Fruit fly (Drosophila melanogaster) whole organism, embryonic: ENCODE data around the gene bero.

ENCODE experiments used
- B-H1 ChIP-seq: fragments of 200-800 bp; sonication (Bioruptor generic); IDR thresholded peaks from 3 replicates; pipeline ENCODE4 v1.3.6; 2022; ENCODE audit warnings: missing biosample characterization, missing genetic modification characterization
- BtbVII ChIP-seq: fragments of 200-800 bp; sonication (Bioruptor generic); optimal IDR thresholded peaks from 3 replicates; lab custom pipeline; 2017; ENCODE audit warnings: missing biosample characterization, mild to moderate bottlenecking, missing genetic modification characterization
- CG1024 ChIP-seq: fragments of 200-800 bp; sonication (Bioruptor generic); IDR thresholded peaks from 2 replicates; pipeline ENCODE4 v1.3.6; 2022; ENCODE audit warnings: missing biosample characterization, missing genetic modification characterization
- CG10366 ChIP-seq: fragments of 200-800 bp; sonication (Bioruptor generic); IDR thresholded peaks from 2 replicates; pipeline ENCODE4 v1.3.6; 2022; ENCODE audit warnings: missing biosample characterization, missing genetic modification characterization
- CG12071 ChIP-seq: fragments of 200-800 bp; sonication (Bioruptor generic); optimal IDR thresholded peaks from 3 replicates; lab custom pipeline; 2018; ENCODE audit warnings: missing biosample characterization, mild to moderate bottlenecking, missing genetic modification characterization
- CG12391 ChIP-seq: fragments of 200-800 bp; sonication (Bioruptor generic); optimal IDR thresholded peaks from 3 replicates; lab custom pipeline; 2018; ENCODE audit warnings: missing biosample characterization, mild to moderate bottlenecking, missing genetic modification characterization, moderate library complexity
- CG14965 ChIP-seq: fragments of 200-800 bp; sonication (Bioruptor generic); optimal IDR thresholded peaks from 2 replicates; lab custom pipeline; 2016; ENCODE audit warnings: missing biosample characterization, missing genetic modification characterization, borderline replicate concordance
- CG16863 ChIP-seq: fragments of 200-800 bp; sonication (Bioruptor generic); optimal IDR thresholded peaks from 3 replicates; lab custom pipeline; 2016; ENCODE audit warnings: missing biosample characterization, missing genetic modification characterization
- CG34224 ChIP-seq: fragments of 200-800 bp; sonication (Bioruptor generic); IDR thresholded peaks from 3 replicates; pipeline ENCODE4 v1.3.6; 2022; ENCODE audit warnings: missing biosample characterization, missing genetic modification characterization; ENCODE audit not compliant: partially characterized antibody
- CG3995 ChIP-seq: fragments of 200-800 bp; sonication (Bioruptor generic); optimal IDR thresholded peaks from 3 replicates; lab custom pipeline; 2016; ENCODE audit warnings: missing biosample characterization, missing genetic modification characterization
- CG4328 ChIP-seq: fragments of 200-800 bp; sonication (Bioruptor generic); optimal IDR thresholded peaks from 3 replicates; lab custom pipeline; 2017; ENCODE audit warnings: missing biosample characterization, missing genetic modification reagents, missing genetic modification characterization
- CG43689 ChIP-seq: fragments of 200-800 bp; sonication (Bioruptor generic); IDR thresholded peaks from 2 replicates; pipeline ENCODE4 v1.3.6; 2022; ENCODE audit warnings: missing biosample characterization, missing genetic modification characterization
- CG8089 ChIP-seq: fragments of 200-800 bp; sonication (Bioruptor generic); optimal IDR thresholded peaks from 3 replicates; lab custom pipeline; 2016; ENCODE audit warnings: missing biosample characterization, missing genetic modification characterization
- CG8359 ChIP-seq: fragments of 200-800 bp; sonication (Bioruptor generic); optimal IDR thresholded peaks from 2 replicates; lab custom pipeline; 2017; ENCODE audit warnings: missing biosample characterization, mild to moderate bottlenecking, missing genetic modification characterization, borderline replicate concordance
- CTCF ChIP-seq: fragments of 200-800 bp; sonication (Bioruptor generic); optimal IDR thresholded peaks from 2 replicates; lab custom pipeline; 2017; ENCODE audit warnings: missing biosample characterization, mild to moderate bottlenecking, missing genetic modification characterization, moderate library complexity
- Camta ChIP-seq: fragments of 200-800 bp; sonication (Bioruptor generic); optimal IDR thresholded peaks from 2 replicates; lab custom pipeline; 2016; ENCODE audit warnings: missing biosample characterization, missing genetic modification characterization
- CoRest ChIP-seq: fragments of 200-800 bp; sonication (Bioruptor generic); optimal IDR thresholded peaks from 3 replicates; lab custom pipeline; 2018; ENCODE audit warnings: missing biosample characterization, mild to moderate bottlenecking, missing genetic modification characterization, moderate library complexity
- ERR ChIP-seq: fragments of 200-800 bp; sonication (Bioruptor generic); optimal IDR thresholded peaks from 2 replicates; lab custom pipeline; 2016; ENCODE audit warnings: missing biosample characterization, missing genetic modification characterization
- Eip74EF ChIP-seq, 2 experiments: fragments of 200-800 bp in 1 of 2; fragments of >200 bp in 1 of 2; sonication (Bioruptor generic) in 1 of 2; optimal IDR thresholded peaks; 2 replicates each; lab custom pipeline; 2017 to 2019; ENCODE audit warnings: missing biosample characterization in 2 of 2, missing genetic modification characterization in 2 of 2, mild to moderate bottlenecking in 1 of 2, moderate library complexity in 1 of 2
- Ets65A ChIP-seq: fragments of 200-800 bp; sonication (Bioruptor generic); peaks from one replicate; lab custom pipeline; 2016; ENCODE audit warnings: missing biosample characterization, missing genetic modification characterization
- Hr39 ChIP-seq: fragments of >200 bp; optimal IDR thresholded peaks from 2 replicates; lab custom pipeline; 2017
- Kr ChIP-seq: fragments of 200-800 bp; sonication (Bioruptor generic); optimal IDR thresholded peaks from 2 replicates; lab custom pipeline; 2017; ENCODE audit warnings: missing biosample characterization, mild to moderate bottlenecking, missing genetic modification characterization
- Max ChIP-seq: fragments of 200-800 bp; sonication (Bioruptor generic); optimal IDR thresholded peaks from 2 replicates; lab custom pipeline; 2016; ENCODE audit warnings: missing biosample characterization, mild to moderate bottlenecking, missing genetic modification characterization
- Scr ChIP-seq: fragments of 200-800 bp; sonication (Bioruptor generic); IDR thresholded peaks from 2 replicates; pipeline ENCODE4 v1.3.6; 2022; ENCODE audit warnings: missing biosample characterization, missing genetic modification characterization; ENCODE audit not compliant: partially characterized antibody
- Stat92E ChIP-seq, 3 experiments: fragments of >200 bp in 2 of 3; fragments of 200-800 bp in 1 of 3; sonication (Bioruptor generic) in 1 of 3; optimal IDR thresholded peaks; 2 replicates each; lab custom pipeline; 2017 to 2019; ENCODE audit warnings: missing biosample characterization in 3 of 3, missing genetic modification characterization in 3 of 3, mild to moderate bottlenecking in 1 of 3, moderate library complexity in 1 of 3
- Usf ChIP-seq: fragments of 200-800 bp; sonication (Bioruptor generic); optimal IDR thresholded peaks from 2 replicates; lab custom pipeline; 2017; ENCODE audit warnings: missing genotype, missing biosample characterization, missing genetic modification characterization
- ab ChIP-seq: fragments of 200-800 bp; sonication (Bioruptor generic); optimal IDR thresholded peaks from 2 replicates; lab custom pipeline; 2016; ENCODE audit warnings: missing biosample characterization, missing genetic modification characterization
- ato ChIP-seq: fragments of 200-800 bp; sonication (Bioruptor generic); IDR thresholded peaks from 2 replicates; pipeline ENCODE4 v1.3.6; 2022; ENCODE audit warnings: missing biosample characterization, missing genetic modification characterization; ENCODE audit not compliant: partially characterized antibody
- bab2 ChIP-seq: fragments of 200-800 bp; sonication (Bioruptor generic); optimal IDR thresholded peaks from 2 replicates; lab custom pipeline; 2016; ENCODE audit warnings: missing biosample characterization, missing genetic modification characterization
- cad ChIP-seq: fragments of >200 bp; optimal IDR thresholded peaks from 2 replicates; lab custom pipeline; 2017; ENCODE audit warnings: missing biosample characterization, missing genetic modification characterization
- chinmo ChIP-seq: fragments of 200-800 bp; sonication (Bioruptor generic); IDR thresholded peaks from 4 replicates; pipeline ENCODE4 v1.3.6; 2022; ENCODE audit warnings: missing biosample characterization, missing genetic modification characterization; ENCODE audit not compliant: partially characterized antibody
- ci ChIP-seq: fragments of 200-800 bp; sonication (Bioruptor generic); IDR thresholded peaks from 3 replicates; pipeline ENCODE4 v1.3.6; 2022; ENCODE audit warnings: missing biosample characterization, missing genetic modification characterization
- corto ChIP-seq: fragments of 200-800 bp; sonication (Bioruptor generic); optimal IDR thresholded peaks from 2 replicates; lab custom pipeline; 2016; ENCODE audit warnings: missing biosample characterization, mild to moderate bottlenecking, missing genetic modification characterization, moderate library complexity
- dpn ChIP-seq, 2 experiments: fragments of 200-800 bp; sonication (Bioruptor generic); optimal IDR thresholded peaks; 3 replicates each; lab custom pipeline; 2016; ENCODE audit warnings: missing biosample characterization in 2 of 2, missing genetic modification characterization in 2 of 2
- ems ChIP-seq: fragments of 200-800 bp; sonication (Bioruptor generic); optimal IDR thresholded peaks from 3 replicates; lab custom pipeline; 2016; ENCODE audit warnings: missing biosample characterization, missing genetic modification characterization
- exex ChIP-seq: fragments of 200-800 bp; sonication (Bioruptor generic); optimal IDR thresholded peaks from 4 replicates; lab custom pipeline; 2018; ENCODE audit warnings: missing biosample characterization, mild to moderate bottlenecking, missing genetic modification characterization, moderate library complexity
- ham ChIP-seq: fragments of 200-800 bp; sonication (Bioruptor generic); IDR thresholded peaks from 2 replicates; pipeline ENCODE4 v1.3.6; 2022; ENCODE audit warnings: missing biosample characterization, missing genetic modification characterization
- hb ChIP-seq: fragments of 200-800 bp; sonication (Bioruptor generic); IDR thresholded peaks from 3 replicates; pipeline ENCODE4 v1.3.6; 2022; ENCODE audit warnings: missing biosample characterization, missing genetic modification characterization; ENCODE audit not compliant: partially characterized antibody
- hkb ChIP-seq, 2 experiments: fragments of 200-800 bp in 1 of 2; fragments of >200 bp in 1 of 2; sonication (Bioruptor generic) in 1 of 2; IDR thresholded peaks in 1 of 2; optimal IDR thresholded peaks in 1 of 2; 2 replicates each; pipeline versions ENCODE4 v1.3.6 to Lab custom; 2017 to 2022; ENCODE audit warnings: missing biosample characterization in 1 of 2, missing genetic modification characterization in 1 of 2
- jing ChIP-seq: fragments of 200-800 bp; sonication (Bioruptor generic); optimal IDR thresholded peaks from 2 replicates; lab custom pipeline; 2018; ENCODE audit warnings: missing biosample characterization, mild to moderate bottlenecking, missing genetic modification characterization
- odd ChIP-seq: fragments of 200-800 bp; sonication (Bioruptor generic); optimal IDR thresholded peaks from 2 replicates; lab custom pipeline; 2017; ENCODE audit warnings: missing biosample characterization, mild to moderate bottlenecking, missing genetic modification characterization
- pho ChIP-seq: fragments of 200-800 bp; sonication (Bioruptor generic); optimal IDR thresholded peaks from 2 replicates; lab custom pipeline; 2016; ENCODE audit warnings: missing biosample characterization, missing genetic modification characterization
- phol ChIP-seq: fragments of 200-800 bp; sonication (Bioruptor generic); optimal IDR thresholded peaks from 3 replicates; lab custom pipeline; 2018; ENCODE audit warnings: missing biosample characterization, mild to moderate bottlenecking, missing genetic modification characterization, moderate library complexity
- psq ChIP-seq: fragments of 200-800 bp; sonication (Bioruptor generic); optimal IDR thresholded peaks from 2 replicates; lab custom pipeline; 2017; ENCODE audit warnings: missing biosample characterization, missing genetic modification characterization
- pum ChIP-seq: fragments of 200-800 bp; sonication (Bioruptor generic); optimal IDR thresholded peaks from 2 replicates; lab custom pipeline; 2016; ENCODE audit warnings: missing biosample characterization, missing genetic modification characterization
- sens ChIP-seq: fragments of 200-800 bp; sonication (Bioruptor generic); peaks from one replicate; lab custom pipeline; 2016; ENCODE audit warnings: missing biosample characterization, missing genetic modification characterization
- sima ChIP-seq: fragments of 200-800 bp; sonication (Bioruptor generic); optimal IDR thresholded peaks from 2 replicates; lab custom pipeline; 2016; ENCODE audit warnings: missing biosample characterization, missing genetic modification characterization
- sisA ChIP-seq: fragments of 200-800 bp; sonication (Bioruptor generic); IDR thresholded peaks from 2 replicates; pipeline ENCODE4 v1.3.6; 2022; ENCODE audit warnings: missing biosample characterization, missing genetic modification characterization
- wdn ChIP-seq: fragments of 200-800 bp; sonication (Bioruptor generic); IDR thresholded peaks from 2 replicates; pipeline ENCODE4 v1.3.6; 2022; ENCODE audit warnings: missing biosample characterization, missing genetic modification characterization

The bero gene

dm6 chr2L:20823196-20824105, 35.0 kb upstream of the bero start (continued):
- no peak for TF ChIP-seq pum (GFP tag; lab: Kevin White, UChicago)
- TF ChIP-seq sisA, result no peak
- TF ChIP-seq CG3995, result no peak
- peak in 1 of 2 experiments; percentile 15 for TF ChIP-seq dpn (GFP tag; optimal IDR thresholded peaks at IDR 0.05; lab: Kevin White, UChicago)
- peak; percentile 98; the same call in 3 of the 4 replicates for TF ChIP-seq chinmo (GFP tag; lab: Robert Waterston, UW)
- TF ChIP-seq CG4328 (GFP tag; lab: Kevin White, UChicago), result peak; percentile 11
- TF ChIP-seq CG10366, result no peak
- TF ChIP-seq corto, result peak; percentile 31
- TF ChIP-seq cad (GFP tag; lab: Kevin White, UChicago), result no peak
- no peak for TF ChIP-seq ham (GFP tag; lab: Robert Waterston, UW)
- TF ChIP-seq odd (GFP tag; lab: Kevin White, UChicago), result no peak
- TF ChIP-seq ERR (GFP tag; lab: Kevin White, UChicago), result peak; percentile 52
- peak; percentile 54 for TF ChIP-seq exex (tag; lab: Kevin White, UChicago)
- TF ChIP-seq B-H1 (GFP tag; lab: Robert Waterston, UW), result no peak
- no peak for TF ChIP-seq wdn (GFP tag; lab: Robert Waterston, UW)
- TF ChIP-seq sens (GFP tag; lab: Kevin White, UChicago), result peak; percentile 68
- no peak for TF ChIP-seq Eip74EF (GFP tag; optimal IDR thresholded peaks at IDR 0.05; lab: Kevin White, UChicago)
- no peak for TF ChIP-seq ab
- TF ChIP-seq Camta (GFP tag; lab: Kevin White, UChicago), result no peak
- TF ChIP-seq CG34224, result 0 out of 3 replicates have a peak, but pooled peaks have one; percentile 9
- no peak for TF ChIP-seq hb (GFP tag; lab: Robert Waterston, UW)
- TF ChIP-seq psq, result no peak
- peak; percentile 76 for TF ChIP-seq ci (GFP tag; lab: Robert Waterston, UW)
- TF ChIP-seq Usf (GFP tag; lab: Kevin White, UChicago), result no peak
- TF ChIP-seq CG43689 (GFP tag; lab: Robert Waterston, UW), result no peak
- TF ChIP-seq CoRest (tag; lab: Kevin White, UChicago), result peak; percentile 41
- TF ChIP-seq CG16863 (GFP tag; lab: Kevin White, UChicago), result no peak
- TF ChIP-seq CG12391 (tag; lab: Kevin White, UChicago), result peak; percentile 48
- peak in 1 of 3 experiments; percentile 73 for TF ChIP-seq Stat92E (GFP tag; optimal IDR thresholded peaks at IDR 0.05; lab: Kevin White, UChicago)
- no peak for TF ChIP-seq CG12071 (GFP tag; lab: Kevin White, UChicago)
- TF ChIP-seq Kr, result no peak
- no peak for TF ChIP-seq Hr39
- no peak for TF ChIP-seq hkb (optimal IDR thresholded peaks at IDR 0.05; lab: Kevin White, UChicago)
- TF ChIP-seq hkb (GFP tag; IDR thresholded peaks at IDR 0.05; lab: Robert Waterston, UW), result peak; percentile 45
- no peak for TF ChIP-seq ato (GFP tag; lab: Robert Waterston, UW)
- no peak for TF ChIP-seq CG14965 (GFP tag; lab: Kevin White, UChicago)
- peak; percentile 34 for TF ChIP-seq CG8089 (GFP tag; lab: Kevin White, UChicago)
- 0 out of 2 replicates have a peak, but pooled peaks have one; percentile 13 for TF ChIP-seq CG1024 (GFP tag; lab: Robert Waterston, UW)
- no peak for TF ChIP-seq BtbVII (GFP tag; lab: Kevin White, UChicago)
- TF ChIP-seq phol, result peak; percentile 24
- peak; percentile 48 for TF ChIP-seq Scr (GFP tag; lab: Robert Waterston, UW)
- TF ChIP-seq bab2 (GFP tag; lab: Kevin White, UChicago), result no peak
- no peak for TF ChIP-seq CTCF (GFP tag; lab: Kevin White, UChicago)
- TF ChIP-seq ems (GFP tag; lab: Kevin White, UChicago), result no peak
- TF ChIP-seq Max (GFP tag; lab: Kevin White, UChicago), result peak; percentile 13
- TF ChIP-seq jing (GFP tag; lab: Kevin White, UChicago), result no peak
- peak; percentile 39 for TF ChIP-seq pho (GFP tag; lab: Kevin White, UChicago)
- no peak for TF ChIP-seq sima (GFP tag; lab: Kevin White, UChicago)
- TF ChIP-seq Ets65A (GFP tag; lab: Kevin White, UChicago), result peak; percentile 48
- no peak for TF ChIP-seq CG8359 (GFP tag; lab: Kevin White, UChicago)
